Worm (Caenorhabditis elegans) whole organism, L1 larva: ENCODE measurements around the gene str-209.

Source experiments
- ama-1 ChIP-seq: fragments of 150-350 bp; optimal IDR thresholded peaks from 2 replicates; lab custom pipeline; 2014
- dpl-1 ChIP-seq, 3 experiments: fragments of 150-350 bp in 2 of 3; sonication (generic microtip) in 1 of 3; optimal IDR thresholded peaks; 2 replicates each; lab custom pipeline; 2014 to 2017; ENCODE audit warnings: missing biosample characterization in 3 of 3, missing genetic modification characterization in 3 of 3, missing genetic modification reagents in 3 of 3
- efl-3 ChIP-seq: fragments of 200-800 bp; sonication (Bioruptor generic); optimal IDR thresholded peaks from 2 replicates; lab custom pipeline; 2018; ENCODE audit warnings: mild to moderate bottlenecking, missing genetic modification characterization, missing compliant biosample characterization
- elt-2 ChIP-seq: sonication (generic microtip); optimal IDR thresholded peaks from 2 replicates; lab custom pipeline; 2016; ENCODE audit warnings: missing genetic modification characterization, mild to moderate bottlenecking, inconsistent platforms, missing compliant biosample characterization, missing genetic modification reagents
- elt-3 ChIP-seq, 6 experiments: fragments of 150-350 bp in 1 of 6; sonication (generic microtip); optimal IDR thresholded peaks; 2 replicates each; lab custom pipeline; 2017 to 2018; ENCODE audit warnings: missing biosample characterization in 6 of 6, missing genetic modification characterization in 6 of 6, inconsistent platforms in 1 of 6
- jun-1 ChIP-seq: fragments of 150-350 bp; optimal IDR thresholded peaks from 2 replicates; lab custom pipeline; 2014; ENCODE audit warnings: missing biosample characterization, missing genetic modification reagents, missing genetic modification characterization
- lin-13 ChIP-seq: fragments of 150-350 bp; optimal IDR thresholded peaks from 2 replicates; lab custom pipeline; 2014; ENCODE audit warnings: missing biosample characterization, missing genetic modification reagents, missing genetic modification characterization
- lir-3 ChIP-seq: sonication (generic microtip); optimal IDR thresholded peaks from 2 replicates; lab custom pipeline; 2016; ENCODE audit warnings: mild to moderate bottlenecking, missing genetic modification characterization, moderate library complexity, missing compliant biosample characterization; ENCODE audit not compliant: poor library complexity
- mdl-1 ChIP-seq, 2 experiments: fragments of 150-350 bp; optimal IDR thresholded peaks; 2 replicates each; lab custom pipeline; 2014 to 2017; ENCODE audit warnings: missing biosample characterization in 2 of 2, missing genetic modification characterization in 2 of 2, inconsistent platforms in 1 of 2
- mep-1 ChIP-seq: fragments of 150-350 bp; optimal IDR thresholded peaks from 2 replicates; lab custom pipeline; 2014; ENCODE audit warnings: missing biosample characterization, missing genetic modification characterization
- nhr-28 ChIP-seq: fragments of 150-350 bp; optimal IDR thresholded peaks from 2 replicates; lab custom pipeline; 2014; ENCODE audit warnings: missing biosample characterization, missing genetic modification characterization
- nhr-76 ChIP-seq: sonication (generic microtip); optimal IDR thresholded peaks from 2 replicates; lab custom pipeline; 2017; ENCODE audit warnings: missing biosample characterization, missing genetic modification characterization
- ztf-11 ChIP-seq, 2 experiments: sonication (generic microtip); optimal IDR thresholded peaks; 2 replicates each; lab custom pipeline; 2016 to 2017; ENCODE audit warnings: missing genetic modification characterization in 2 of 2, missing biosample characterization in 1 of 2, missing compliant biosample characterization in 1 of 2

- no peak for TF ChIP-seq ama-1 (lab: Kevin White, UChicago)
- no peak for TF ChIP-seq nhr-28 (tag; lab: Kevin White, UChicago)
- TF ChIP-seq ztf-11 (tag; optimal IDR thresholded peaks at IDR 0.05; lab: Kevin White, UChicago), result no peak
- TF ChIP-seq lir-3 (tag; lab: Kevin White, UChicago), result no peak
- no peak for TF ChIP-seq elt-3 (tag; optimal IDR thresholded peaks at IDR 0.05; lab: Kevin White, UChicago)
- TF ChIP-seq dpl-1 (GFP tag; optimal IDR thresholded peaks at IDR 0.05; lab: Kevin White, UChicago), result no peak
- TF ChIP-seq lin-13, result no peak
- no peak for TF ChIP-seq mdl-1 (tag; optimal IDR thresholded peaks at IDR 0.05; lab: Kevin White, UChicago)
- no peak for TF ChIP-seq efl-3 (GFP tag; lab: Kevin White, UChicago)
- TF ChIP-seq nhr-76, result no peak
- TF ChIP-seq mep-1 (tag; lab: Kevin White, UChicago), result no peak
- no peak for TF ChIP-seq elt-2 (tag; lab: Kevin White, UChicago)
- TF ChIP-seq jun-1 (tag; lab: Kevin White, UChicago), result no peak
These were observed 34.9 kb upstream of the str-209 start for ce11 chrV:4913853-4914252.
